Worm (Caenorhabditis elegans) whole organism, L4 larva: ENCODE results near the gene K10B4.3.

Experiments
- D1046.2 ChIP-seq: fragments of 200-800 bp; sonication (Bioruptor generic); IDR thresholded peaks from 2 replicates; pipeline ENCODE4 v1.3.6; 2022; ENCODE audit warnings: missing genetic modification characterization, missing compliant biosample characterization
- F49E8.2 ChIP-seq: sonication (generic microtip); optimal IDR thresholded peaks from 2 replicates; lab custom pipeline; 2016; ENCODE audit warnings: missing compliant biosample characterization, mild to moderate bottlenecking, missing genetic modification characterization, borderline replicate concordance
- Y105C5A.15 ChIP-seq: fragments of 200-800 bp; sonication (Bioruptor generic); IDR thresholded peaks from 2 replicates; pipeline ENCODE4 v1.3.6; 2022; ENCODE audit warnings: missing genetic modification characterization, missing compliant biosample characterization
- ZK546.5 ChIP-seq, 2 experiments: sonication (generic microtip); optimal IDR thresholded peaks; 2 replicates each; lab custom pipeline; 2017; ENCODE audit warnings: missing biosample characterization in 2 of 2, missing genetic modification characterization in 2 of 2
- aha-1 ChIP-seq: fragments of 150-350 bp; peaks from one replicate; lab custom pipeline; 2014; ENCODE audit warnings: missing biosample characterization, missing genetic modification characterization
- ceh-20 ChIP-seq: fragments of 200-800 bp; sonication (Bioruptor generic); IDR thresholded peaks from 2 replicates; pipeline ENCODE4 v1.3.6; 2022; ENCODE audit warnings: missing genetic modification reagents, missing genetic modification characterization, missing compliant biosample characterization
- ceh-32 ChIP-seq: sonication (generic microtip); optimal IDR thresholded peaks from 2 replicates; lab custom pipeline; 2016; ENCODE audit warnings: mild to moderate bottlenecking, missing genetic modification characterization, missing compliant biosample characterization; ENCODE audit not compliant: poor library complexity
- ceh-62 ChIP-seq: sonication (generic microtip); optimal IDR thresholded peaks from 2 replicates; lab custom pipeline; 2017; ENCODE audit warnings: missing biosample characterization, missing genetic modification characterization
- cey-2 ChIP-seq: sonication (generic microtip); optimal IDR thresholded peaks from 3 replicates; lab custom pipeline; 2017; ENCODE audit warnings: missing genetic modification characterization, mild to moderate bottlenecking, missing compliant biosample characterization, antibody characterized with exemption, borderline replicate concordance; ENCODE audit not compliant: insufficient read depth
- daf-16 ChIP-seq, 3 experiments: sonication (generic microtip); optimal IDR thresholded peaks; 2 replicates each; lab custom pipeline; 2016 to 2017; ENCODE audit warnings: missing genetic modification characterization in 3 of 3, missing genetic modification reagents in 3 of 3, mild to moderate bottlenecking in 2 of 3, missing compliant biosample characterization in 2 of 3, missing biosample characterization in 1 of 3, moderate library complexity in 1 of 3
- daf-8 ChIP-seq: fragments of 200-800 bp; sonication (Bioruptor generic); IDR thresholded peaks from 2 replicates; pipeline ENCODE4 v1.3.6; 2022; ENCODE audit warnings: missing genetic modification characterization, missing compliant biosample characterization
- dmd-8 ChIP-seq: fragments of 200-800 bp; sonication (Bioruptor generic); IDR thresholded peaks from 2 replicates; pipeline ENCODE4 v1.3.6; 2022; ENCODE audit warnings: missing genetic modification characterization, missing compliant biosample characterization
- fkh-10 ChIP-seq: fragments of 150-350 bp; optimal IDR thresholded peaks from 2 replicates; lab custom pipeline; 2014; ENCODE audit warnings: missing biosample characterization, missing genetic modification reagents, missing genetic modification characterization
- fos-1 ChIP-seq: fragments of 150-350 bp; optimal IDR thresholded peaks from 2 replicates; lab custom pipeline; 2014; ENCODE audit warnings: missing biosample characterization, missing genetic modification characterization
- hlh-11 ChIP-seq: fragments of 200-800 bp; sonication (Bioruptor generic); optimal IDR thresholded peaks from 2 replicates; lab custom pipeline; 2018; ENCODE audit warnings: mild to moderate bottlenecking, missing genetic modification characterization, missing compliant biosample characterization
- hlh-30 ChIP-seq: sonication (generic microtip); optimal IDR thresholded peaks from 2 replicates; lab custom pipeline; 2017; ENCODE audit warnings: antibody characterized with exemption, mild to moderate bottlenecking, missing genetic modification characterization, missing compliant biosample characterization; ENCODE audit not compliant: insufficient read depth
- hmg-1.1 ChIP-seq: fragments of 200-800 bp; sonication (Bioruptor generic); IDR thresholded peaks from 2 replicates; pipeline ENCODE4 v1.3.6; 2022; ENCODE audit warnings: missing genetic modification reagents, missing genetic modification characterization, missing compliant biosample characterization
- jun-1 ChIP-seq: fragments of 150-350 bp; optimal IDR thresholded peaks from 2 replicates; lab custom pipeline; 2014; ENCODE audit warnings: missing biosample characterization, missing genetic modification reagents, missing genetic modification characterization
- lim-7 ChIP-seq: fragments of 200-800 bp; sonication (Bioruptor generic); IDR thresholded peaks from 2 replicates; pipeline ENCODE4 v1.3.6; 2022; ENCODE audit warnings: missing genetic modification characterization, missing compliant biosample characterization
- lin-39 ChIP-seq: fragments of 150-350 bp; optimal IDR thresholded peaks from 2 replicates; lab custom pipeline; 2014; ENCODE audit warnings: missing biosample characterization, missing genetic modification reagents, missing genetic modification characterization
- madf-5 ChIP-seq, 2 experiments: fragments of 200-800 bp; sonication (Bioruptor generic); IDR thresholded peaks; 2 replicates each; pipeline ENCODE4 v1.3.6; 2022; ENCODE audit warnings: missing compliant biosample characterization in 2 of 2, missing genetic modification characterization in 2 of 2
- mes-2 ChIP-seq: sonication (generic microtip); optimal IDR thresholded peaks from 2 replicates; lab custom pipeline; 2016; ENCODE audit warnings: missing genotype, mild to moderate bottlenecking, missing genetic modification characterization, missing compliant biosample characterization; ENCODE audit not compliant: poor library complexity, severe bottlenecking
- mxl-2 ChIP-seq: fragments of 200-800 bp; sonication (Bioruptor generic); conservative IDR thresholded peaks from 2 replicates; pipeline ENCODE4 v1.3.6; 2022; ENCODE audit warnings: missing genetic modification reagents, missing genetic modification characterization, missing compliant biosample characterization
- nhr-102 ChIP-seq: sonication (generic microtip); optimal IDR thresholded peaks from 2 replicates; lab custom pipeline; 2016; ENCODE audit warnings: mild to moderate bottlenecking, missing genetic modification characterization, moderate library complexity, missing compliant biosample characterization
- nhr-111 ChIP-seq: fragments of 200-800 bp; sonication (Bioruptor generic); optimal IDR thresholded peaks from 2 replicates; lab custom pipeline; 2018; ENCODE audit warnings: mild to moderate bottlenecking, missing genetic modification characterization, missing compliant biosample characterization
- nhr-48 ChIP-seq: sonication (generic microtip); optimal IDR thresholded peaks from 2 replicates; lab custom pipeline; 2016; ENCODE audit warnings: mild to moderate bottlenecking, missing genetic modification characterization, missing compliant biosample characterization
- nhr-6 ChIP-seq: fragments of 150-350 bp; optimal IDR thresholded peaks from 2 replicates; lab custom pipeline; 2014; ENCODE audit warnings: missing biosample characterization, missing genetic modification characterization
- pha-4 ChIP-seq, 2 experiments: fragments of 150-350 bp in 1 of 2; fragments of 200-800 bp in 1 of 2; sonication (Bioruptor generic) in 1 of 2; IDR thresholded peaks in 1 of 2; optimal IDR thresholded peaks in 1 of 2; 2 replicates each; pipeline versions ENCODE4 v1.3.6 to Lab custom; 2014 to 2022; ENCODE audit warnings: missing genetic modification characterization in 2 of 2, missing genetic modification reagents in 2 of 2, missing biosample characterization in 1 of 2, missing compliant biosample characterization in 1 of 2
- php-3 ChIP-seq: fragments of 200-800 bp; sonication (Bioruptor generic); IDR thresholded peaks from 2 replicates; pipeline ENCODE4 v1.3.6; 2022; ENCODE audit warnings: missing genetic modification reagents, missing genetic modification characterization, missing compliant biosample characterization
- pqm-1 ChIP-seq: sonication (generic microtip); optimal IDR thresholded peaks from 2 replicates; lab custom pipeline; 2017; ENCODE audit warnings: missing biosample characterization, missing genetic modification characterization
- sdz-12 ChIP-seq: fragments of 200-800 bp; sonication (Bioruptor generic); optimal IDR thresholded peaks from 2 replicates; lab custom pipeline; 2018; ENCODE audit warnings: mild to moderate bottlenecking, missing genetic modification characterization, missing compliant biosample characterization
- set-16 ChIP-seq: fragments of 200-800 bp; sonication (Bioruptor generic); IDR thresholded peaks from 2 replicates; pipeline ENCODE4 v1.3.6; 2022; ENCODE audit warnings: missing genetic modification reagents, missing genetic modification characterization, missing compliant biosample characterization
- snpc-4 ChIP-seq: fragments of 150-350 bp; optimal IDR thresholded peaks from 2 replicates; lab custom pipeline; 2014; ENCODE audit warnings: missing biosample characterization, missing genetic modification characterization
- tra-1 ChIP-seq: fragments of 200-800 bp; sonication (Bioruptor generic); IDR thresholded peaks from 2 replicates; pipeline ENCODE4 v1.3.6; 2022; ENCODE audit warnings: missing genetic modification reagents, missing genetic modification characterization, missing compliant biosample characterization
- unc-130 ChIP-seq: sonication (generic microtip); optimal IDR thresholded peaks from 2 replicates; lab custom pipeline; 2016; ENCODE audit warnings: missing genetic modification reagents, missing genetic modification characterization, missing compliant biosample characterization
- unc-62 ChIP-seq, 3 experiments: fragments of 150-350 bp in 1 of 3; sonication (generic microtip); optimal IDR thresholded peaks in 2 of 3; peaks in 1 of 3; 1 replicate in 1 of 3; 2 replicates in 2 of 3; lab custom pipeline; 2014 to 2017; ENCODE audit warnings: missing biosample characterization in 3 of 3, missing genetic modification characterization in 3 of 3, missing genetic modification reagents in 3 of 3, missing genotype in 1 of 3
- vab-7 ChIP-seq: fragments of 200-800 bp; sonication (Bioruptor generic); IDR thresholded peaks from 2 replicates; pipeline ENCODE4 v1.3.6; 2022; ENCODE audit warnings: missing genetic modification reagents, missing genetic modification characterization, missing compliant biosample characterization
- zag-1 ChIP-seq: fragments of 150-350 bp; optimal IDR thresholded peaks from 2 replicates; lab custom pipeline; 2014; ENCODE audit warnings: missing biosample characterization, missing genetic modification characterization
- zfp-3 ChIP-seq: fragments of 200-800 bp; sonication (Bioruptor generic); conservative IDR thresholded peaks from 2 replicates; pipeline ENCODE4 v1.3.6; 2022; ENCODE audit warnings: missing genetic modification reagents, missing genetic modification characterization, missing compliant biosample characterization
- zip-11 ChIP-seq: fragments of 200-800 bp; sonication (Bioruptor generic); IDR thresholded peaks from 2 replicates; pipeline ENCODE4 v1.3.6; 2022; ENCODE audit warnings: missing genetic modification characterization, missing compliant biosample characterization

Gene K10B4.3

ce11 chrII:159294-159922, 38.4 kb upstream of the K10B4.3 start (continued):
- no peak for TF ChIP-seq daf-16 (GFP tag; optimal IDR thresholded peaks at IDR 0.05; lab: Kevin White, UChicago)
- TF ChIP-seq daf-16 (tag; optimal IDR thresholded peaks at IDR 0.05; lab: Kevin White, UChicago), result peak; percentile 52
- TF ChIP-seq pha-4 (GFP tag; IDR thresholded peaks at IDR 0.05; lab: Robert Waterston, UW), result 0 out of 2 replicates have a peak, but pooled peaks have one; percentile 20
- TF ChIP-seq pha-4 (tag; optimal IDR thresholded peaks at IDR 0.05; lab: Kevin White, UChicago), result peak; percentile 29
- no peak for TF ChIP-seq cey-2 (tag; lab: Kevin White, UChicago)
- TF ChIP-seq hlh-30, result peak; percentile 76
- no peak for TF ChIP-seq daf-8 (GFP tag; lab: Robert Waterston, UW)
- TF ChIP-seq snpc-4, result no peak
- no peak for TF ChIP-seq sdz-12 (GFP tag; lab: Kevin White, UChicago)
- no peak for TF ChIP-seq Y105C5A.15 (GFP tag; lab: Robert Waterston, UW)
- TF ChIP-seq F49E8.2 (tag; lab: Kevin White, UChicago), result no peak
- no peak for TF ChIP-seq ceh-20 (GFP tag; lab: Robert Waterston, UW)
- TF ChIP-seq madf-5 (GFP tag; IDR thresholded peaks at IDR 0.05; lab: Robert Waterston, UW), result no peak

DNA sequence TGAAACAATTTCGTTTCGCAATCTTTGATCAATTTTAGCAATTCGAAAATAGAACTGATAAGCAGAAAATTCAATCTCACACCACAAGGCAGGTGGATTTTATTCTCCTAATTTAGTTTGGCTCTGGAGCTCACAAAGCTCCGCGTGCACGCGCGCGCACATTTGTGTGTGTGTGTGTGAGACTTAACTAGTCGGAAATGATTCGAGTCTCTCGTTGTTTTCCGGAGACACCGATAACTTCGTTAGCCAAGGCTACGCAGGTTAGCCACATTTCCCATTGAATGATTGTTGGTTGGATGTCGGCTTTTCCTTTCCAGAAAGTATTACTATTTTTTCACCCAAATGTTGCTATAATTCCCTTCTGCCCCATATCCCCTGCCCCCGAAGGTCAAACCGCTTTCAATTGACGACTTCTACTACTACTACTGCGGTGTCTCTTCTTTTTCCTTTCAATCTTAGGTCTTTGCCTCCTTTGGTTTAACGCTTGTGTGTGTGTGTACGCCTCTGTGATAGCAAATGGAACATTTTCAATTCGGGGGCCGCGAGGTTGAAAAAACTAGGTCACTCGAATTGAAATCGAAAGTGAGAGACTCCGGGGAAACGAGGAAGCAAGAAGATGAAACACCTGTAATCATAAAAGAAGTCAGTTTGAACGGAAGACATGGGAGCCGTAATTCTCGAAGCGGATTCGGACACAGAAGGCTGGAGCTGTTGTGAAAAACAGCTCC, 37.1 kb upstream of the K10B4.3 start:
- TF ChIP-seq mxl-2 (0 out of 2 replicates have a peak, but pooled peaks have one; percentile 22), lin-39 (no peak), fkh-10 (GFP tag; lab: Kevin White, UChicago) (no peak), unc-62 (GFP tag; optimal IDR thresholded peaks at IDR 0.05 in 1 of 2; lab: Kevin White, UChicago) (peak in 1 of 2 experiments; percentile 95), unc-62 (tag; optimal IDR thresholded peaks at IDR 0.05; lab: Kevin White, UChicago) (no peak), zfp-3 (GFP tag; lab: Robert Waterston, UW) (no peak), mes-2 (peak; percentile 29), vab-7 (GFP tag; lab: Robert Waterston, UW) (no peak), set-16 (GFP tag; lab: Robert Waterston, UW) (no peak), daf-16 (GFP tag; optimal IDR thresholded peaks at IDR 0.05; lab: Kevin White, UChicago) (no peak), daf-16 (tag; optimal IDR thresholded peaks at IDR 0.05; lab: Kevin White, UChicago) (peak; percentile 4), hlh-11 (tag; lab: Kevin White, UChicago) (peak; percentile 2), aha-1 (peak; percentile 57), ZK546.5 (tag; optimal IDR thresholded peaks at IDR 0.05; lab: Kevin White, UChicago) (no peak), tra-1 (0 out of 2 replicates have a peak, but pooled peaks have one; percentile 7), php-3 (GFP tag; lab: Robert Waterston, UW) (no peak)

DNA sequence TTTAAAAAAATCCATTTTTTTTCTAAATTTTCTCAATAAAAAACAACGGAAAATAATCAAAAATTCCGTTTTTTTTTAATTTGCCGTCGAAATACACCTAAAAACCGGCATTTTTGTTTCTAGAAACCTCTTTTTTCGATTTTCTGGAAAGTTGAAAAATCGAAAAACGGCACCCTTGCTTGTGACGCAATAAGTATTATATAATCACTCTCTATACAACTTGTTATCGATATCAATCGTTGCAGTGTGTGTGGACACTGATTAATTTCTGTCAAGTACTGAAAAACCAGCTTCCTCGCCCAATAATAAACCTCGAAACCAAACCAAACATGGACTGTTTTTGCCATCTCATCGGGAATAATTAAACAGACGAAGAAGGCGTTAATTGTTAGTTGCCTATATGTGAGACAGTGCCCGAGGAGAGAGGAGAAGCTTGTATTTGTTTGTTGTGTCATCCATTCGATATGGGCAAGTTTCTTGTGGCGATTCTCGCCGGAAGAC, 36.0 kb upstream of the K10B4.3 start:
- no peak for TF ChIP-seq daf-16 (GFP tag; optimal IDR thresholded peaks at IDR 0.05; lab: Kevin White, UChicago)
- peak; percentile 7 for TF ChIP-seq daf-16 (tag; optimal IDR thresholded peaks at IDR 0.05; lab: Kevin White, UChicago)
- TF ChIP-seq fos-1 (tag; lab: Kevin White, UChicago), result no peak
- peak; percentile 59 for TF ChIP-seq aha-1
- TF ChIP-seq hlh-11 (tag; lab: Kevin White, UChicago), result peak; percentile 12

DNA sequence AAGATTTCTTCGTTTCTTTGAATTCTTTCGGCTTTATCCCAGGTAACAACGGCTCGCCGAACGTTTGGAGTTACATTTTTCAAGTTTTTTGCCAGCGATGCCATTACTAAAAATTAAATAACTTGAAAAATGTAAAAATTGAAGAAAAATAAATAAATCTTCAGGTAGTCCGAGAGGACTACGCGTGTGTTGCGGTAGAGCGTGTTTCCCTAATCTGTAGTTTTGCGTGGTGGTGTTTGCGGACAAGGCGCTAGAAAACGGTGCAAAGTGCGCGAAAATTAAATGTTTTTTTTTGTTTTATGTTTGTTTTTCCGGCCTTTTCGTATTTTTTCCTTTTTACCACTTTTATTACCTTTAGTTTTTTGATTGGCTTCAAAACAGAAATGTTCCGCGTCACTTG, 34.9 kb upstream of the K10B4.3 start, which contains the start of gene mrpl-28:
mrpl-28 (minus strand) TSS at position 106 of the 400 bp plus-strand sequence.
- TF ChIP-seq set-16 (GFP tag; lab: Robert Waterston, UW) (no peak), ceh-62 (tag; lab: Kevin White, UChicago) (no peak), lim-7 (GFP tag; lab: Robert Waterston, UW) (no peak), pqm-1 (tag; lab: Kevin White, UChicago) (no peak), zag-1 (tag; lab: Kevin White, UChicago) (no peak), daf-16 (GFP tag; optimal IDR thresholded peaks at IDR 0.05; lab: Kevin White, UChicago) (peak; percentile 19 to 35), daf-16 (tag; optimal IDR thresholded peaks at IDR 0.05; lab: Kevin White, UChicago) (peak; percentile 48), nhr-111 (no peak), unc-130 (GFP tag; lab: Kevin White, UChicago) (peak; percentile 33), daf-8 (GFP tag; lab: Robert Waterston, UW) (no peak), zip-11 (GFP tag; lab: Robert Waterston, UW) (no peak), ceh-32 (tag; lab: Kevin White, UChicago) (peak; percentile 45), dmd-8 (GFP tag; lab: Robert Waterston, UW) (no peak), cey-2 (tag; lab: Kevin White, UChicago) (no peak), nhr-102 (tag; lab: Kevin White, UChicago) (peak; percentile 74), hmg-1.1 (GFP tag; lab: Robert Waterston, UW) (peak; percentile 71), nhr-48 (tag; lab: Kevin White, UChicago) (peak; percentile 47), D1046.2 (no peak), nhr-6 (peak; percentile 59), jun-1 (tag; lab: Kevin White, UChicago) (peak; percentile 60)
